Fruit fly (Drosophila melanogaster) whole organism, wandering third instar larva: ENCODE data around the gene CG5026.

ENCODE experiments used
- Dif ChIP-seq: fragments of 200-275, 200-300 bp; sonication (Bioruptor generic); optimal IDR thresholded peaks from 2 replicates; lab custom pipeline; 2018; ENCODE audit warnings: missing biosample characterization, missing genetic modification characterization; ENCODE audit not compliant: partially characterized antibody
- HLH106 ChIP-seq: fragments of 200-800 bp; optimal IDR thresholded peaks from 3 replicates; lab custom pipeline; 2019; ENCODE audit warnings: missing biosample characterization, mild to moderate bottlenecking, missing genetic modification characterization, moderate library complexity
- Hr78 ChIP-seq: fragments of >200 bp; optimal IDR thresholded peaks from 2 replicates; lab custom pipeline; 2017; ENCODE audit warnings: missing biosample characterization, missing genetic modification characterization
- Myc ChIP-seq: fragments of >200 bp; optimal IDR thresholded peaks from 2 replicates; lab custom pipeline; 2017
- fru ChIP-seq: fragments of 200-800 bp; sonication (Bioruptor generic); optimal IDR thresholded peaks from 3 replicates; lab custom pipeline; 2016; ENCODE audit warnings: missing biosample characterization, mild to moderate bottlenecking, missing genetic modification characterization
- jim ChIP-seq: fragments of 175-275, 200-325 bp; sonication (Bioruptor generic); optimal IDR thresholded peaks from 2 replicates; lab custom pipeline; 2016; ENCODE audit warnings: missing biosample characterization, mild to moderate bottlenecking, missing genetic modification characterization
- psq ChIP-seq: fragments of 200-800 bp; sonication (Bioruptor generic); optimal IDR thresholded peaks from 3 replicates; lab custom pipeline; 2017; ENCODE audit warnings: missing biosample characterization, mild to moderate bottlenecking, missing genetic modification characterization, moderate library complexity
- usp ChIP-seq: fragments of >200 bp; optimal IDR thresholded peaks from 2 replicates; lab custom pipeline; 2017; ENCODE audit warnings: missing biosample characterization, missing genetic modification characterization

- TF ChIP-seq HLH106 (tag; lab: Kevin White, UChicago) (no peak), usp (GFP tag; lab: Kevin White, UChicago) (no peak), Myc (no peak), Hr78 (GFP tag; lab: Kevin White, UChicago) (no peak), Dif (no peak), jim (GFP tag; lab: Kevin White, UChicago) (no peak), psq (GFP tag; lab: Kevin White, UChicago) (no peak), fru (GFP tag; lab: Kevin White, UChicago) (no peak)
These were observed 18.3 kb downstream of the CG5026 start, which contains the start of gene CG5068 for dm6 chr3L:8986582-8986981.
